Fruit fly (Drosophila melanogaster): ENCODE measurements around the gene CG13252.

DNA sequence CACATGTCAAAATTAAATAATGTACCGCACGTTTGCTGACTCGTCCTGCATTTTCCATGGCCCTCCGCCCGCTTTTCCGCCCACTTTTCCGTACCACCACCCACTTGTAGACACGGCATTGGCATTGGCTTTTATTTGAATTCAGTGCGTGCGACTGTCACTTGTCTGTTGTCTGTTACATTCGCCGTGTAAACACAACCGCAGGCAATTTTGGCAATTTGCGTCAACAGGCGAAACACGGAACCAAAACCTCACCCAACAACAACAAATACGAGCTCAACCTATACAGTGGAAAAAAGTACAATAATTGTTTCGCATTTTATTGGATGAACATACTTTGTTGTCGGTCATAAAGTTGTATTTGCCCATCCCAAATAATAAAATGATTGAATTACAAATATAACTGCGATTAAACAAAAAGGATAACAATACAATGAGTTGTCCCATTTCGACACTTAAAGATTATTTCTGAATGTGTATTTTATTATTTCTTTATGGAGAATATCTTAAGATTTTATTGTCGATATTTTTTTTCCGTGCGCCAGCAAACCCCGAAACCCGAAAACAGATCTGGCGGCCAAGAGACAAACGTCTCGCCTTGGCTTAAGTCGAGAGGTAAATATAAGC is 17.0 kb downstream of the CG13252 start:
- no peak for TF ChIP-seq psq (optimal IDR thresholded peaks at IDR 0.05)
- TF ChIP-seq usp (GFP tag; optimal IDR thresholded peaks at IDR 0.05), result no peak
- TF ChIP-seq EcR (GFP tag; optimal IDR thresholded peaks at IDR 0.05), result no peak

Measured in whole organism.